Worm (Caenorhabditis elegans): Measurements from ENCODE around the gene C25D7.9.
"Not testable (repeated sequence)": the region's sequence is repeated elsewhere in the genome, so short reads cannot be mapped to it uniquely, and the experiment has no call there.

ce11 chrV:15105893-15106598, 41.1 kb downstream of the C25D7.9 start, which contains the start of gene C01G10.14:
- TF ChIP-seq dao-5, him-1 (tag; optimal IDR thresholded peaks at IDR 0.05): not testable (repeated sequence)

Measured in whole organism, L4/young adult.